Worm (Caenorhabditis elegans): ENCODE results near the gene ced-13.

DNA sequence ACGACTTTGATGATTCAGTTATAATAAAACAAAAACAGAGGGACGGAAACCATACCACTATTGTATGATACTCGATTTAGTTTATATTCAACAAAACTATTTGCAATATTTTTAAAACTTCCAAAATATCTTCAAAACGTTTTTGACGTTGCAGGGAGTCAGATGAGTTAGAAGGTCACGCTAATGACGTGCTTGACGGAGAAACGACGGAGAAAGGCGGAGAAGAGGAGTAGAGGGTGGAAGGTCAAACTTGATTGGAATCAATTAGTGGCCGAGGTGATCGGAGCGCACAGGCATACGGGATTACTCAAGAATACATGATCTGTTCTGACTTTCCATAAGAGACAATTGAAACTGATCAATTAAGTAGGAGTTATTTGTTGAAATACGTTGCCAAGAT is 3.3 kb upstream of the ced-13 start:
- TF ChIP-seq elt-1 (tag; optimal IDR thresholded peaks at IDR 0.05; ENCODE audit: borderline replicate concordance, insufficient read depth) (no peak), nhr-237 (tag; optimal IDR thresholded peaks at IDR 0.05) (no peak), nhr-76 (tag; optimal IDR thresholded peaks at IDR 0.05) (no peak), nhr-28 (tag; optimal IDR thresholded peaks at IDR 0.05) (no peak), unc-62 (GFP tag; optimal IDR thresholded peaks at IDR 0.05) (no peak), mab-5 (tag; optimal IDR thresholded peaks at IDR 0.05) (no peak)
